Worm (Caenorhabditis elegans) whole organism, mixed stage, embryonic: ENCODE data around the gene sri-46.

Experiments
- lin-32 ChIP-seq: fragments of 200-800 bp; sonication (Bioruptor generic); optimal IDR thresholded peaks from 2 replicates; lab custom pipeline; 2018; ENCODE audit warnings: mild to moderate bottlenecking, missing genetic modification characterization, missing compliant biosample characterization
- mep-1 ChIP-seq: fragments of 150-350 bp; optimal IDR thresholded peaks from 2 replicates; lab custom pipeline; 2017; ENCODE audit warnings: missing biosample characterization, missing genetic modification reagents, missing genetic modification characterization, inconsistent platforms
- nhr-12 ChIP-seq: fragments of 150-350 bp; optimal IDR thresholded peaks from 2 replicates; lab custom pipeline; 2014; ENCODE audit warnings: missing biosample characterization, missing genetic modification characterization
- pha-4 ChIP-seq: fragments of 150-350 bp; optimal IDR thresholded peaks from 2 replicates; lab custom pipeline; 2018; ENCODE audit warnings: missing biosample characterization, missing genetic modification reagents, missing genetic modification characterization
- unc-62 ChIP-seq: fragments of 150-350 bp; optimal IDR thresholded peaks from 2 replicates; lab custom pipeline; 2014; ENCODE audit warnings: missing biosample characterization, missing genetic modification reagents, missing genetic modification characterization

ce11 chrII:675822-676221, 4.9 kb upstream of the sri-46 start:
- TF ChIP-seq unc-62 (no peak), nhr-12 (tag; lab: Kevin White, UChicago) (no peak), lin-32 (GFP tag; lab: Kevin White, UChicago) (no peak), mep-1 (tag; lab: Kevin White, UChicago) (no peak), pha-4 (tag; lab: Kevin White, UChicago) (no peak)
